Fruit fly (Drosophila melanogaster) whole organism, pupa: ENCODE measurements around the gene CG31406.

Experiments
- CG34367 ChIP-seq: fragments of 200-800 bp; sonication (Bioruptor generic); optimal IDR thresholded peaks from 2 replicates; lab custom pipeline; 2018; ENCODE audit warnings: missing biosample characterization, mild to moderate bottlenecking, missing genetic modification characterization
- D1 ChIP-seq: fragments of 200-800 bp; sonication (Bioruptor generic); optimal IDR thresholded peaks from 2 replicates; lab custom pipeline; 2018; ENCODE audit warnings: missing biosample characterization, mild to moderate bottlenecking, missing genetic modification characterization, moderate library complexity
- Snoo ChIP-seq: fragments of 200-800 bp; sonication (Bioruptor generic); optimal IDR thresholded peaks from 3 replicates; lab custom pipeline; 2017; ENCODE audit warnings: missing biosample characterization, mild to moderate bottlenecking, missing genetic modification characterization, inconsistent platforms
- fd96Ca ChIP-seq: fragments of 200-800 bp; sonication (Bioruptor generic); IDR thresholded peaks from 3 replicates; pipeline ENCODE4 v1.3.6; 2022; ENCODE audit warnings: missing biosample characterization, missing genetic modification characterization

- no peak for TF ChIP-seq D1 (tag; lab: Kevin White, UChicago)
- TF ChIP-seq Snoo (tag; lab: Kevin White, UChicago), result no peak
- no peak for TF ChIP-seq fd96Ca
- TF ChIP-seq CG34367 (tag; lab: Kevin White, UChicago), result no peak
These were observed 45.2 kb downstream of the CG31406 start for dm6 chr3R:10393654-10394367.
